Fruit fly (Drosophila melanogaster) whole organism, embryonic: ENCODE results near the gene CG1575.

Source experiments
- Aef1 ChIP-seq: fragments of 200-800 bp; sonication (Bioruptor generic); IDR thresholded peaks from 3 replicates; pipeline ENCODE4 v1.3.6; 2022; ENCODE audit warnings: missing biosample characterization, missing genetic modification characterization
- Atf6 ChIP-seq: fragments of 200-800 bp; sonication (Bioruptor generic); IDR thresholded peaks from 2 replicates; pipeline ENCODE4 v1.3.6; 2022; ENCODE audit warnings: missing biosample characterization, missing genetic modification characterization
- CG10462 ChIP-seq: fragments of 200-800 bp; sonication (Bioruptor generic); optimal IDR thresholded peaks from 2 replicates; lab custom pipeline; 2016; ENCODE audit warnings: missing biosample characterization, missing genetic modification characterization
- CG14667 ChIP-seq: fragments of 200-800 bp; sonication (Bioruptor generic); IDR thresholded peaks from 2 replicates; pipeline ENCODE4 v1.3.6; 2022; ENCODE audit warnings: missing biosample characterization, missing genetic modification characterization
- CG14965 ChIP-seq: fragments of 200-800 bp; sonication (Bioruptor generic); optimal IDR thresholded peaks from 2 replicates; lab custom pipeline; 2016; ENCODE audit warnings: missing biosample characterization, missing genetic modification characterization, borderline replicate concordance
- CG1529 ChIP-seq: fragments of 200-800 bp; sonication (Bioruptor generic); optimal IDR thresholded peaks from 3 replicates; lab custom pipeline; 2018; ENCODE audit warnings: missing biosample characterization, missing genetic modification characterization
- CG1792 ChIP-seq: fragments of 200-800 bp; sonication (Bioruptor generic); optimal IDR thresholded peaks from 2 replicates; lab custom pipeline; 2016; ENCODE audit warnings: missing biosample characterization, missing genetic modification characterization
- CG18476 ChIP-seq: fragments of 200-800 bp; sonication (Bioruptor generic); optimal IDR thresholded peaks from 2 replicates; lab custom pipeline; 2016; ENCODE audit warnings: missing biosample characterization, mild to moderate bottlenecking, missing genetic modification characterization
- CG30431 ChIP-seq: fragments of 200-800 bp; sonication (Bioruptor generic); optimal IDR thresholded peaks from 2 replicates; lab custom pipeline; 2017; ENCODE audit warnings: missing biosample characterization, missing genetic modification characterization
- CG34422 ChIP-seq: fragments of 200-800 bp; sonication (Bioruptor generic); IDR thresholded peaks from 3 replicates; pipeline ENCODE4 v1.3.6; 2022; ENCODE audit warnings: missing biosample characterization, missing genetic modification characterization
- CG5180 ChIP-seq: fragments of 200-800 bp; sonication (Bioruptor generic); optimal IDR thresholded peaks from 3 replicates; lab custom pipeline; 2017; ENCODE audit warnings: missing biosample characterization, missing genetic modification characterization, mild to moderate bottlenecking, moderate library complexity, missing genetic modification reagents
- CG6683 ChIP-seq: fragments of 200-800 bp; sonication (Bioruptor generic); optimal IDR thresholded peaks from 2 replicates; lab custom pipeline; 2017; ENCODE audit warnings: missing biosample characterization, mild to moderate bottlenecking, missing genetic modification characterization, missing genetic modification reagents
- CG6689 ChIP-seq: fragments of 200-800 bp; sonication (Bioruptor generic); IDR thresholded peaks from 2 replicates; pipeline ENCODE4 v1.3.6; 2022; ENCODE audit warnings: missing biosample characterization, missing genetic modification characterization
- CG7357 ChIP-seq: fragments of 200-800 bp; sonication (Bioruptor generic); IDR thresholded peaks from 3 replicates; pipeline ENCODE4 v1.3.6; 2022; ENCODE audit warnings: missing biosample characterization, missing genetic modification characterization
- CG7928 ChIP-seq: fragments of 200-800 bp; sonication (Bioruptor generic); optimal IDR thresholded peaks from 2 replicates; lab custom pipeline; 2017; ENCODE audit warnings: missing biosample characterization, mild to moderate bottlenecking, missing genetic modification characterization
- CG8765 ChIP-seq: fragments of 200-800 bp; sonication (Bioruptor generic); IDR thresholded peaks from 2 replicates; pipeline ENCODE4 v1.3.6; 2022; ENCODE audit warnings: missing biosample characterization, missing genetic modification characterization
- Deaf1 ChIP-seq: fragments of 200-800 bp; optimal IDR thresholded peaks from 3 replicates; lab custom pipeline; 2019; ENCODE audit warnings: missing biosample characterization, mild to moderate bottlenecking, missing genetic modification characterization, moderate library complexity
- Dek ChIP-seq: fragments of 200-800 bp; sonication (Bioruptor generic); optimal IDR thresholded peaks from 3 replicates; lab custom pipeline; 2019; ENCODE audit warnings: missing biosample characterization, mild to moderate bottlenecking, missing genetic modification characterization, moderate library complexity
- Dfd ChIP-seq, 2 experiments: fragments of >200 bp; optimal IDR thresholded peaks; 2 replicates each; lab custom pipeline; 2017; ENCODE audit warnings: missing biosample characterization in 2 of 2, missing genetic modification characterization in 2 of 2
- Ets97D ChIP-seq: fragments of 200-800 bp; sonication (Bioruptor generic); optimal IDR thresholded peaks from 3 replicates; lab custom pipeline; 2016; ENCODE audit warnings: missing biosample characterization, missing genetic modification characterization
- Fer1 ChIP-seq: fragments of 200-800 bp; sonication (Bioruptor generic); optimal IDR thresholded peaks from 2 replicates; lab custom pipeline; 2017; ENCODE audit warnings: missing biosample characterization, mild to moderate bottlenecking, missing genetic modification characterization
- HLH4C ChIP-seq: fragments of 200-800 bp; sonication (Bioruptor generic); IDR thresholded peaks from 3 replicates; pipeline ENCODE4 v1.3.6; 2022; ENCODE audit warnings: missing biosample characterization, missing genetic modification characterization; ENCODE audit not compliant: partially characterized antibody
- Hand ChIP-seq: fragments of 200-800 bp; sonication (Bioruptor generic); optimal IDR thresholded peaks from 2 replicates; lab custom pipeline; 2017; ENCODE audit warnings: mild to moderate bottlenecking, missing biosample characterization, missing genetic modification reagents, missing genetic modification characterization
- Hey ChIP-seq: fragments of 200-800 bp; sonication (Bioruptor generic); optimal IDR thresholded peaks from 3 replicates; lab custom pipeline; 2018; ENCODE audit warnings: missing biosample characterization, mild to moderate bottlenecking, missing genetic modification characterization
- Hmr ChIP-seq: fragments of 200-800 bp; sonication (Bioruptor generic); optimal IDR thresholded peaks from 3 replicates; lab custom pipeline; 2017; ENCODE audit warnings: mild to moderate bottlenecking, missing biosample characterization, missing genetic modification reagents, missing genetic modification characterization
- Hr51 ChIP-seq, 2 experiments: fragments of 200-800 bp; sonication (Bioruptor generic); optimal IDR thresholded peaks; 2 replicates in 1 of 2; 3 replicates in 1 of 2; lab custom pipeline; 2016 to 2018; ENCODE audit warnings: missing biosample characterization in 2 of 2, missing genetic modification characterization in 2 of 2, mild to moderate bottlenecking in 1 of 2, moderate library complexity in 1 of 2
- Hr78 ChIP-seq, 2 experiments: fragments of 200-800 bp in 1 of 2; fragments of >200 bp in 1 of 2; sonication (Bioruptor generic) in 1 of 2; optimal IDR thresholded peaks; 2 replicates each; lab custom pipeline; 2017 to 2019; ENCODE audit warnings: missing biosample characterization in 2 of 2, missing genetic modification characterization in 2 of 2, mild to moderate bottlenecking in 1 of 2, moderate library complexity in 1 of 2
- Med ChIP-seq: fragments of 200-800 bp; sonication (Bioruptor generic); peaks from one replicate; lab custom pipeline; 2016; ENCODE audit warnings: missing biosample characterization, missing genetic modification characterization, mild to moderate bottlenecking, inconsistent platforms, moderate library complexity
- Neu2 ChIP-seq: fragments of 200-800 bp; sonication (Bioruptor generic); optimal IDR thresholded peaks from 3 replicates; lab custom pipeline; 2016; ENCODE audit warnings: missing biosample characterization, missing genetic modification characterization, borderline replicate concordance
- Rx ChIP-seq: fragments of 200-800 bp; sonication (Bioruptor generic); IDR thresholded peaks from 2 replicates; pipeline ENCODE4 v1.3.6; 2022; ENCODE audit warnings: missing biosample characterization, missing genetic modification characterization
- Ssrp ChIP-seq: fragments of 200-800 bp; sonication (Bioruptor generic); optimal IDR thresholded peaks from 2 replicates; lab custom pipeline; 2018; ENCODE audit warnings: missing biosample characterization, mild to moderate bottlenecking, missing genetic modification characterization, moderate library complexity
- Trl ChIP-seq, 3 experiments: fragments of >200 bp in 2 of 3; fragments of 200-800 bp in 1 of 3; sonication (Bioruptor generic) in 1 of 3; optimal IDR thresholded peaks; 2 replicates in 1 of 3; 3 replicates in 2 of 3; lab custom pipeline; 2016 to 2017; ENCODE audit warnings: missing biosample characterization in 1 of 3, missing genetic modification characterization in 1 of 3
- Usf ChIP-seq: fragments of 200-800 bp; sonication (Bioruptor generic); optimal IDR thresholded peaks from 2 replicates; lab custom pipeline; 2017; ENCODE audit warnings: missing genotype, missing biosample characterization, missing genetic modification characterization
- Xrp1 ChIP-seq: fragments of 200-800 bp; sonication (Bioruptor generic); IDR thresholded peaks from 2 replicates; pipeline ENCODE4 v1.3.6; 2022; ENCODE audit warnings: missing biosample characterization, missing genetic modification characterization
- corto ChIP-seq: fragments of 200-800 bp; sonication (Bioruptor generic); optimal IDR thresholded peaks from 2 replicates; lab custom pipeline; 2016; ENCODE audit warnings: missing biosample characterization, mild to moderate bottlenecking, missing genetic modification characterization, moderate library complexity
- dati ChIP-seq: fragments of 200-800 bp; sonication (Bioruptor generic); IDR thresholded peaks from 2 replicates; pipeline ENCODE4 v1.3.6; 2022; ENCODE audit warnings: missing biosample characterization, missing genetic modification characterization
- jing ChIP-seq: fragments of 200-800 bp; sonication (Bioruptor generic); optimal IDR thresholded peaks from 2 replicates; lab custom pipeline; 2018; ENCODE audit warnings: missing biosample characterization, mild to moderate bottlenecking, missing genetic modification characterization
- lab ChIP-seq: fragments of 200-800 bp; sonication (Bioruptor generic); optimal IDR thresholded peaks from 3 replicates; lab custom pipeline; 2017; ENCODE audit warnings: missing biosample characterization, missing genetic modification characterization, mild to moderate bottlenecking, moderate library complexity, missing genetic modification reagents
- lola ChIP-seq, 3 experiments: fragments of >200 bp in 2 of 3; fragments of 200-800 bp in 1 of 3; sonication (Bioruptor generic) in 1 of 3; optimal IDR thresholded peaks; 2 replicates each; lab custom pipeline; 2017 to 2019; ENCODE audit warnings: missing biosample characterization in 3 of 3, missing genetic modification characterization in 3 of 3, mild to moderate bottlenecking in 1 of 3, moderate library complexity in 1 of 3
- nmo ChIP-seq: fragments of 200-800 bp; sonication (Bioruptor generic); optimal IDR thresholded peaks from 2 replicates; lab custom pipeline; 2018; ENCODE audit warnings: missing biosample characterization, mild to moderate bottlenecking, missing genetic modification characterization, moderate library complexity
- otp ChIP-seq: fragments of 200-800 bp; sonication (Bioruptor generic); IDR thresholded peaks from 3 replicates; pipeline ENCODE4, ENCODE4 v1.3.6; 2022; ENCODE audit warnings: missing biosample characterization, missing genetic modification characterization
- sc ChIP-seq, 3 experiments: fragments of >200 bp in 2 of 3; fragments of 200-800 bp in 1 of 3; sonication (Bioruptor generic) in 1 of 3; optimal IDR thresholded peaks; 2 replicates in 2 of 3; 3 replicates in 1 of 3; lab custom pipeline; 2017; ENCODE audit warnings: mild to moderate bottlenecking in 1 of 3, missing biosample characterization in 1 of 3, missing genetic modification characterization in 1 of 3, missing genetic modification reagents in 1 of 3
- scrt ChIP-seq: fragments of 200-800 bp; sonication (Bioruptor generic); optimal IDR thresholded peaks from 2 replicates; lab custom pipeline; 2018; ENCODE audit warnings: missing biosample characterization, mild to moderate bottlenecking, missing genetic modification characterization, moderate library complexity
- sna ChIP-seq: fragments of 200-800 bp; sonication (Bioruptor generic); IDR thresholded peaks from 2 replicates; pipeline ENCODE4 v1.3.6; 2022; ENCODE audit warnings: missing biosample characterization, missing genetic modification characterization; ENCODE audit not compliant: partially characterized antibody
- tin ChIP-seq: fragments of 200-800 bp; sonication (Bioruptor generic); optimal IDR thresholded peaks from 3 replicates; lab custom pipeline; 2016; ENCODE audit warnings: missing biosample characterization, missing genetic modification characterization
- twi ChIP-seq: fragments of 200-800 bp; optimal IDR thresholded peaks from 2 replicates; lab custom pipeline; 2019; ENCODE audit warnings: missing biosample characterization, mild to moderate bottlenecking, missing genetic modification characterization, moderate library complexity

CG1575 gene

DNA sequence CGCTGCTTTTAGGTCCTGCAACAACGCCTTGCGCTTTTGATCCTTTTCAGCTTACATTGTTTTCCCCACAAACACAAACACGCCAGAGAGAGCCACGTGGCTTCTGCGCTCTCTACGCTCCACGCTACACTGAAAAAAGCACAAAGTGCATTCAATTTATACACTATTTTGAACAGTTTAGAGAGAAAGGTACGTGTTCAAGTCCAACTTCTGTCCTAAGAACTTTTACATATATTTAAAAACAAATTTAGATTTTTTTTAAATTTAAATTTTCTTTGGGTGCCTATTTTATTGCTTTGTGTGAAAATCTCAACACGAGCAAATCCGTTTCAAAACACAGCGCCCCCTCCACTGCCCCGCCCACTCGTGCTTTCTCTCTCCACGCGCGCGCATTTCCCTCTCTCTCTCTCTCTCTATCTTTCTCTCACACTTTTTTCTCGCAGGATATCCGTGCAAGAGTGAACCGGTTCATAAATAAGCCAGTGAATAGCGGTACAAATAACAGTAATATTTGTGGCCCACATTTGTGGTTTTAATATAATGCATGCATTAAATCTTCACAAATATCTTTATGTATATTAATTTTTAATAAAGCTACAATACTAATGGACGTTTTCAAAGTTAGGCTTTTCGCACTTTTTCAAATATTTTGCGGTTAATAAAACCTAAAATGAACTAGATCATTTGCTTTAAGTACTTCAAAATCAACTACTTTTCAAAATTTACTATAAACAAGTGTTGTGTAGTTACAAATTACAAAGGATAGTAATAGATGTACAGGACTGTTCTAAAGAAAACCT is 16.6 kb upstream of the CG1575 start (continued):
- TF ChIP-seq nmo (GFP tag; lab: Kevin White, UChicago) (peak; percentile 83), Hr51 (GFP tag; optimal IDR thresholded peaks at IDR 0.05; lab: Kevin White, UChicago) (peak; percentile 49 to 87), otp (GFP tag; lab: Robert Waterston, UW) (peak; percentile 82), Usf (GFP tag; lab: Kevin White, UChicago) (peak; percentile 27), CG14965 (GFP tag; lab: Kevin White, UChicago) (no peak), scrt (peak; percentile 86), tin (GFP tag; lab: Kevin White, UChicago) (peak; percentile 77), CG1792 (GFP tag; lab: Kevin White, UChicago) (peak; percentile 48), lola (GFP tag; optimal IDR thresholded peaks at IDR 0.05; lab: Kevin White, UChicago) (peak in 1 of 3 experiments; percentile 64), dati (peak; percentile 59), CG10462 (peak; percentile 39), Rx (peak; percentile 82), corto (GFP tag; lab: Kevin White, UChicago) (peak; percentile 35), Trl (optimal IDR thresholded peaks at IDR 0.05; lab: Kevin White, UChicago) (peak; percentile 60 to 61), Trl (GFP tag; optimal IDR thresholded peaks at IDR 0.05; lab: Kevin White, UChicago) (peak; percentile 49), HLH4C (GFP tag; lab: Robert Waterston, UW) (no peak), sna (GFP tag; lab: Robert Waterston, UW) (no peak), Med (GFP tag; lab: Kevin White, UChicago) (peak; percentile 89), twi (tag; lab: Kevin White, UChicago) (peak; percentile 32), CG18476 (GFP tag; lab: Kevin White, UChicago) (peak; percentile 69), Hey (no peak), CG5180 (peak; percentile 65), CG6689 (GFP tag; lab: Robert Waterston, UW) (peak; percentile 86), CG7928 (no peak), Xrp1 (GFP tag; lab: Robert Waterston, UW) (peak; percentile 90), CG34422 (peak; percentile 84), CG30431 (peak; percentile 66), Ssrp (tag; lab: Kevin White, UChicago) (peak; percentile 53), CG8765 (GFP tag; lab: Robert Waterston, UW) (no peak), CG7357 (GFP tag; lab: Robert Waterston, UW) (peak; percentile 77), Dek (tag; lab: Kevin White, UChicago) (peak; percentile 86), jing (peak; percentile 20), Atf6 (GFP tag; lab: Robert Waterston, UW) (peak; percentile 93), sc (optimal IDR thresholded peaks at IDR 0.05; lab: Kevin White, UChicago) (no peak), sc (GFP tag; optimal IDR thresholded peaks at IDR 0.05; lab: Kevin White, UChicago) (peak; percentile 69), CG14667 (peak; percentile 71), Neu2 (no peak), Hand (GFP tag; lab: Kevin White, UChicago) (peak; percentile 84), Dfd (GFP tag; optimal IDR thresholded peaks at IDR 0.05; lab: Kevin White, UChicago) (no peak), Aef1 (GFP tag; lab: Robert Waterston, UW) (peak; percentile 81), Deaf1 (peak; percentile 57), lab (GFP tag; lab: Kevin White, UChicago) (peak; percentile 95), CG6683 (peak; percentile 74), CG1529 (GFP tag; lab: Kevin White, UChicago) (peak; percentile 73), Hmr (GFP tag; lab: Kevin White, UChicago) (peak; percentile 92), Ets97D (GFP tag; lab: Kevin White, UChicago) (peak; percentile 6), Fer1 (GFP tag; lab: Kevin White, UChicago) (peak; percentile 92), Hr78 (GFP tag; optimal IDR thresholded peaks at IDR 0.05; lab: Kevin White, UChicago) (peak in 1 of 2 experiments; percentile 38)
